Worm (Caenorhabditis elegans) whole organism, L2 larva: ENCODE results near the gene F58F12.1.

Experiments
- F13H6.1 ChIP-seq: sonication (generic microtip); optimal IDR thresholded peaks from 2 replicates; lab custom pipeline; 2016; ENCODE audit warnings: missing genetic modification characterization, missing compliant biosample characterization
- R02D3.7 ChIP-seq: fragments of 150-350 bp; optimal IDR thresholded peaks from 2 replicates; lab custom pipeline; 2014; ENCODE audit warnings: missing biosample characterization, missing genetic modification characterization
- Y55F3AM.14 ChIP-seq: fragments of 200-800 bp; sonication (Bioruptor generic); optimal IDR thresholded peaks from 2 replicates; lab custom pipeline; 2018; ENCODE audit warnings: mild to moderate bottlenecking, missing genetic modification characterization, missing compliant biosample characterization
- alr-1 ChIP-seq: fragments of 150-350 bp; optimal IDR thresholded peaks from 2 replicates; lab custom pipeline; 2014; ENCODE audit warnings: missing biosample characterization, missing genetic modification characterization
- aly-2 ChIP-seq: fragments of 150-350 bp; optimal IDR thresholded peaks from 2 replicates; lab custom pipeline; 2014; ENCODE audit warnings: missing biosample characterization, missing genetic modification characterization
- ama-1 ChIP-seq: fragments of 150-350 bp; optimal IDR thresholded peaks from 2 replicates; lab custom pipeline; 2018; ENCODE audit warnings: inconsistent platforms
- blmp-1 ChIP-seq: sonication (generic microtip); optimal IDR thresholded peaks from 2 replicates; lab custom pipeline; 2017; ENCODE audit warnings: missing genetic modification characterization, mild to moderate bottlenecking, missing compliant biosample characterization, antibody characterized with exemption, moderate library complexity; ENCODE audit not compliant: insufficient read depth
- ceh-16 ChIP-seq: fragments of 150-350 bp; optimal IDR thresholded peaks from 2 replicates; lab custom pipeline; 2014; ENCODE audit warnings: missing biosample characterization, missing genetic modification characterization
- ceh-82 ChIP-seq: fragments of 150-350 bp; optimal IDR thresholded peaks from 2 replicates; lab custom pipeline; 2014; ENCODE audit warnings: missing biosample characterization, missing genetic modification characterization
- crh-2 ChIP-seq: sonication (generic microtip); optimal IDR thresholded peaks from 2 replicates; lab custom pipeline; 2017; ENCODE audit warnings: missing biosample characterization, missing genetic modification characterization
- dmd-4 ChIP-seq: sonication (generic microtip); optimal IDR thresholded peaks from 2 replicates; lab custom pipeline; 2017; ENCODE audit warnings: missing biosample characterization, missing genetic modification characterization
- egl-27 ChIP-seq: sonication (generic microtip); optimal IDR thresholded peaks from 3 replicates; lab custom pipeline; 2017; ENCODE audit warnings: missing biosample characterization, missing genetic modification reagents, missing genetic modification characterization
- elt-1 ChIP-seq: fragments of 150-350 bp; optimal IDR thresholded peaks from 2 replicates; lab custom pipeline; 2014; ENCODE audit warnings: missing biosample characterization, missing genetic modification characterization
- elt-3 ChIP-seq: sonication (generic microtip); optimal IDR thresholded peaks from 2 replicates; lab custom pipeline; 2017; ENCODE audit warnings: missing biosample characterization, missing genetic modification characterization
- fos-1 ChIP-seq: fragments of 150-350 bp; optimal IDR thresholded peaks from 2 replicates; lab custom pipeline; 2014; ENCODE audit warnings: missing biosample characterization, missing genetic modification characterization
- lin-11 ChIP-seq: fragments of 150-350 bp; sonication (generic microtip); optimal IDR thresholded peaks from 2 replicates; lab custom pipeline; 2014; ENCODE audit warnings: missing biosample characterization, missing genetic modification characterization, inconsistent platforms, mixed read lengths
- lsy-2 ChIP-seq, 2 experiments: fragments of 150-350 bp in 1 of 2; sonication (generic microtip) in 1 of 2; optimal IDR thresholded peaks; 2 replicates each; lab custom pipeline; 2014 to 2017; ENCODE audit warnings: missing biosample characterization in 2 of 2, missing genetic modification characterization in 2 of 2
- mbf-1 ChIP-seq: sonication (generic microtip); optimal IDR thresholded peaks from 2 replicates; lab custom pipeline; 2017; ENCODE audit warnings: missing biosample characterization, missing genetic modification characterization
- mdl-1 ChIP-seq, 2 experiments: fragments of 150-350 bp in 1 of 2; sonication (generic microtip) in 1 of 2; optimal IDR thresholded peaks; 2 replicates each; lab custom pipeline; 2017; ENCODE audit warnings: missing biosample characterization in 2 of 2, missing genetic modification characterization in 2 of 2
- nhr-11 ChIP-seq: fragments of 150-350 bp; optimal IDR thresholded peaks from 2 replicates; lab custom pipeline; 2014; ENCODE audit warnings: missing biosample characterization, missing genetic modification characterization
- nhr-12 ChIP-seq: fragments of 150-350 bp; optimal IDR thresholded peaks from 2 replicates; lab custom pipeline; 2014; ENCODE audit warnings: missing biosample characterization, missing genetic modification characterization
- nhr-129 ChIP-seq: fragments of 150-350 bp; optimal IDR thresholded peaks from 2 replicates; lab custom pipeline; 2014; ENCODE audit warnings: missing biosample characterization, missing genetic modification characterization
- nhr-23 ChIP-seq: fragments of 150-350 bp; optimal IDR thresholded peaks from 2 replicates; lab custom pipeline; 2014; ENCODE audit warnings: missing biosample characterization, missing genetic modification reagents, missing genetic modification characterization
- nhr-25 ChIP-seq: fragments of 150-350 bp; sonication (generic microtip); optimal IDR thresholded peaks from 3 replicates; lab custom pipeline; 2014; ENCODE audit warnings: missing biosample characterization, missing genetic modification characterization
- sem-4 ChIP-seq: fragments of 150-350 bp; optimal IDR thresholded peaks from 2 replicates; lab custom pipeline; 2014; ENCODE audit warnings: missing biosample characterization, missing genetic modification reagents, missing genetic modification characterization
- zag-1 ChIP-seq: fragments of 150-350 bp; optimal IDR thresholded peaks from 2 replicates; lab custom pipeline; 2014; ENCODE audit warnings: missing biosample characterization, missing genetic modification characterization
- ztf-1 ChIP-seq: fragments of 200-800 bp; sonication (Bioruptor generic); conservative IDR thresholded peaks from 2 replicates; pipeline ENCODE4 v1.3.6; 2022; ENCODE audit warnings: missing genetic modification characterization, missing compliant biosample characterization

F58F12.1 gene

DNA sequence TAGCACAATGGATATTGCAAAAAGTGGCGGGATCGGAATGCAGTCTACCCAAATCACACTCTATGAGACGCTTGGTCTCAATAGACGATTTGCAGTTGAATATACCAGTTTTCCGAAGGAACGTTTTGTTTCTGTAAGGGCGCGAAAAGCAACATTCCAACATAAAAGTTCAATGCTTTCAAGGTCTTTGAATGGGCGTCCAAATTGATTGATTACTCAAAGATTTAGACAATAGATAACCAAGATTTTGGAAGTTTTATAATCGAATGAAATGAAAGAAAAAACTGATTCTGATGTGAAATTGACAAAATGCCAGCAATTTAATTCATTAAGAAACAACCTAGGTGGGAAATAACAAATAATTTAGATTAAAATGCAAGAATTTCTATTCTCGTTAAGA, 35.7 kb downstream of the F58F12.1 start:
- TF ChIP-seq nhr-23 (tag; lab: Kevin White, UChicago) = no peak
- TF ChIP-seq alr-1 (tag; lab: Kevin White, UChicago) = no peak
- TF ChIP-seq mbf-1 = no peak
- no peak for TF ChIP-seq egl-27 (tag; lab: Kevin White, UChicago)
- TF ChIP-seq R02D3.7 (tag; lab: Kevin White, UChicago) = no peak
- no peak for TF ChIP-seq lsy-2 (tag; optimal IDR thresholded peaks at IDR 0.05; lab: Kevin White, UChicago)
- TF ChIP-seq dmd-4 (tag; lab: Kevin White, UChicago) = no peak
- no peak for TF ChIP-seq lin-11 (tag; lab: Kevin White, UChicago)
- peak; percentile 1 for TF ChIP-seq blmp-1 (tag; lab: Kevin White, UChicago)
- TF ChIP-seq ceh-16 (tag; lab: Kevin White, UChicago) = peak; percentile 80
- TF ChIP-seq Y55F3AM.14 (GFP tag; lab: Kevin White, UChicago) = no peak
- TF ChIP-seq sem-4 (tag; lab: Kevin White, UChicago) = no peak
- TF ChIP-seq nhr-11 = no peak
- TF ChIP-seq fos-1 = no peak
- peak; percentile 33 for TF ChIP-seq nhr-25 (tag; lab: Kevin White, UChicago)
- no peak for TF ChIP-seq ama-1 (lab: Kevin White, UChicago)
- no peak for TF ChIP-seq ztf-1 (GFP tag; lab: Robert Waterston, UW)
- TF ChIP-seq elt-1 (tag; lab: Kevin White, UChicago) = no peak

DNA sequence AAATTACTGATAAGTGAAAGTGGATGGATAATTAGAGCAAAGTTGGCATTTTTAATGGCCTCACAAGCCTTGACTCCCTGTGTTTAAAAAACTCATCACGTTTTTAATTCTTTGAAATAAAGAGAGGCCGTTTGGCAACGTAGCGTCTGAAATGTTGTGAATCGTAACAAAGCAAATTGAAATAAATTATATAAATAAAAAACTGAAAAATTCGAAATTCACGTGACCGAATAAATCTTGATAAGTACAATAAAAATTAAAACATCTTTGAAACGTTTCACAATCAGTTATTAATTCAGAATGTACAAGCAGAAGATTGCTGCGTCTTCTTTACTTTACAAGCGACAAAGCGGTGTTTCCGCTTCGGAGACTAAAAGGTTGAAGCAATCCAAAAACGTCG, 39.4 kb downstream of the F58F12.1 start, which contains the start of gene K03H9.3:
TSS of gene K03H9.3 (plus strand) at position 301 of the 400 bp plus-strand sequence.
- TF ChIP-seq fos-1 = no peak
- TF ChIP-seq blmp-1 (tag; lab: Kevin White, UChicago) = no peak
- TF ChIP-seq aly-2 = no peak

DNA sequence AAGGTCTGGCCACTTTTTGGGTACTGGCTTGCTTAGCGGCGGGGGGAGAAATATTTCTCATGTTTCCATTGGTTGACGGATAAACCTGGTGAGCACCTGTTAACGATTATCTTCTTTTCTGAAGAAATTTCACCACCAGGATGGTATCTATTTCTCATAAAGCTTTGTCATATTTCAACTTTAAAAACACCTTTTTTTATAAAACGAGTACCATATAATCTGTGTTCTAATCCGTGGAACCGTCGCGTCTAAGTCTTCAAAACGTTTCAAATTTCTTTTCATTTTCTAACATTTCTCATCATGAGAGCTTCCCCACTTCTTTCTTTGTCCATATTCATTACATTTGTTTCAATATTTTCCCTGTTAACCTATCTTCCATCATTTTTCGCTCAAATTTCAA, 42.5 kb downstream of the F58F12.1 start, which contains the start of gene col-75:
TSS of gene col-75 (plus strand) at position 301 of the 400 bp plus-strand sequence.
- TF ChIP-seq nhr-129 (no peak), alr-1 (tag; lab: Kevin White, UChicago) (no peak), mdl-1 (tag; optimal IDR thresholded peaks at IDR 0.05; lab: Kevin White, UChicago) (no peak), dmd-4 (tag; lab: Kevin White, UChicago) (no peak), nhr-12 (no peak), F13H6.1 (tag; lab: Kevin White, UChicago) (no peak), nhr-23 (tag; lab: Kevin White, UChicago) (no peak), ceh-82 (tag; lab: Kevin White, UChicago) (no peak), fos-1 (no peak), crh-2 (no peak), elt-3 (no peak), R02D3.7 (tag; lab: Kevin White, UChicago) (no peak), ceh-16 (tag; lab: Kevin White, UChicago) (no peak), nhr-25 (tag; lab: Kevin White, UChicago) (no peak), elt-1 (tag; lab: Kevin White, UChicago) (no peak), blmp-1 (tag; lab: Kevin White, UChicago) (no peak), zag-1 (tag; lab: Kevin White, UChicago) (no peak)
